Fruit fly (Drosophila melanogaster) ovary, adult (tissue): ENCODE results near the gene CG13449.

Experiments
- CG17801 ChIP-seq: fragments of 200-800 bp; optimal IDR thresholded peaks from 2 replicates; lab custom pipeline; 2019; ENCODE audit warnings: missing biosample characterization, mild to moderate bottlenecking, missing genetic modification characterization, moderate library complexity; ENCODE audit not compliant: partially characterized antibody

CG13449 gene

DNA sequence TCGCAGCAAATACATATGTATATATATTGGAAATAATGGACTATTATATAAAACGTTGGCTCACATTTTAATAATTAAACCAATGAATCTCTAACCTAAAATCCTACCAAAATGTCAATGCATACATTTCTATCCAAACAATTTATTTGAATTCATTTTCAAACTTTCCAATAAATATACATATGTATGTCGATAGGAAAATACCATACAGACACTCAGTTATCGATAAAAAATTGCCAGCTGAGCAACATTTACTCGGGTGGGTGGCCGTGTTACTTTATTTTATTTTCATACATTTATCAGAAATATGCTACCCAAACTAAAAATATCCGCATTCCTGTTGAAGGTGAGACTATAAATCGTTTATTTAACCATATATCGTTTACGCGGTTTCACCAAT is 36.3 kb downstream of the CG13449 start, which contains the start of gene Ufsp2:
TSS of gene Ufsp2 (plus strand) at position 214 of the 400 bp plus-strand sequence.
- no peak for TF ChIP-seq CG17801 (GFP tag; lab: Kevin White, UChicago)

DNA sequence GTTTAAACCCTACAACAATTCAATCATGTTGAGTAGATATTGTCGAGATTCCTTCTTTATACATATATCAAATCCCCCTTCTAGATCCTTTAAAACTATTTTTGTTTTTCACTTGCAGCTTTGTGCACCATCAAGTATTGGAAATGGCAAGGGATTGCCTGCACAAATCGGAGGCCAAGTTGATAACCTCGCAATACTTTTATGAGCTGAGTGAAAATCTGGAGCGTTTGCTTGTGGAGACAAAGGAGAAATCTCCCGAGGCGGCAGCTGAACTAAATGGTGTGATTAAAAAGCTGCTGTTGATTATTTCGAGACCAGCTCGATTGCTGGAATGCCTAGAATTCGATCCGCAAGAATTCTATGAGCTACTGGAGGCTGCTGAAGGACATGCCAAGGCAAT is 42.1 kb downstream of the CG13449 start:
- no peak for TF ChIP-seq CG17801 (GFP tag; lab: Kevin White, UChicago)

DNA sequence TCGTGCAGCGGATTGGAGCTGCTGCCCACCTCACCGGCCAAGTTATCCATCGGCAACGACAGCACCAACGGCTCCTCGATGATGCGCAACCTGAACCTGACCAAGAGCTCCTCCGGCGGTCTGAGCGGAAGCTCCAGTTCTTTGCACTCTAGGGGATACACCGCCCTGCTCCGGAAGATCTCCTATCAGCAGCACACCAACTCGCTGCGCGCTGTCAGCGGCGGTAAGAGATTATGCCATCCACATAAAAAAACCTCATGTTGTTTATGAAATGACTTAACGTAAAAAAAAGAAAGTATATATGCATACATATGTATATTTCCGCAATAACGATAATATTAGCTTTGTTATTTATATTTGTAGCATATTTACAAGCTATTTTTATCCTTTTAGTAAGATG is 43.9 kb downstream of the CG13449 start:
- no peak for TF ChIP-seq CG17801 (GFP tag; lab: Kevin White, UChicago)

DNA sequence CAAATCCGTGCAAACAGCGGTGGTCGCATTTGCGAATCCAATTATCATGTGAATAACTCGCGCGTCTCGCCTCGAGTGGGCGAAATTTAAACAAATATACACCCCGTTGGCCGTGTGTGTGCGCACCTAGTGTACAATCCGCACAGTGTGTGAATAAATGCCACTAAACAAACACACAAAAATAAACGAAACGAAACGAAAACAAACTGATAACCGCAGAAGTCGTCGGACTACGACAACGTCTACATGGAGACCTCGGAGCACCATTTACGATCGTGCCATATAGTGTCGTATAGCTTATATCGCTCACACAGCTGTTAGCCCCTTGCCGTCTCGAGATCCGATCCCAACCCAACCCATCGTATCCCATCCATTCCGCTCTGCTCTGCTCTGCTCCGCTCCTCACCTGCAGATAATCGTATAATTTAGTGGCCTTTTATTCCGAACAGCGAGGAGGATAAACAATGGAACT is 46.1 kb downstream of the CG13449 start:
- peak; percentile 54 for TF ChIP-seq CG17801 (GFP tag; lab: Kevin White, UChicago)

DNA sequence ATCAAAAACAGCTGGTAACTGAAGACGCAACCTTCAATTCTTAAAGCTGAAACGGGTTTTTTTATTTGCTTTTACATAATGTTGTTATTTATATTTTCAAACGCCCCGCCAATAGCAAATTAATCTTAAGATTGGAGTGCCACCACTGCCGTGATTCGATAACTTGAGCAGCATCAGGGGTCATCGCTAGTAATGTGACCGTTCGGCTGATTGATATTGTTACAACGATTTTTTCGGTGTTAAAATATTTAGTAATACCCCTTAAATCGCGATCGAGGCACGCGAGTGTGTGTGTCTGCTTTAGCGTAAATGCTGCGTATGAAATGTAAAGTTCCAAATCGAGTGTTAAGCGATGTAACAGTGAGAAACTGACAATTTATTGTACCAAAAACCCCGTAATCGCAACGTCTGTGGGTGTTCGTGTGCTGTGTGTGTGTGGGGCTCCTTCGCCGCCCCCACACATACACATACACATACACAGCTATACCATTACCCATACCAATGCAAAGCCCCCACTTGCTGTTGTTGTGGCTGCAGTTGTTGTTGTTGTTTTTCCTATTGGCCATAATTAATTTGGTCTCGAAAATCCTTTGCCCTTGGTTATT is 46.7 kb downstream of the CG13449 start, which contains the start of gene dop:
TSS of gene dop (plus strand) at position 185 of the 605 bp plus-strand sequence.
- TF ChIP-seq CG17801 (GFP tag; lab: Kevin White, UChicago), result no peak

DNA sequence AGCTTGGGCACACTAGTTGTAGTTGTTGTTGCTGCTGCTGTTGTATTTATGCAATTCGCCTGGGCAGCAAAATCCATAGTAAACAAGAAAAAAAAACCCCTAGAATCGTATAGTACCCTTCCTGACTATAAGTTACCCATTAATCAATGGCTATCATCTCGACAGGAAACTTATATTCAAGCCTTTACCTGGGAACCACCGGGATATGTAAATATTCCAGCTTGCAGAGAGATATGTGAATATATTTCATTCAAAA is 48.8 kb downstream of the CG13449 start:
- TF ChIP-seq CG17801 (GFP tag; lab: Kevin White, UChicago), result no peak

DNA sequence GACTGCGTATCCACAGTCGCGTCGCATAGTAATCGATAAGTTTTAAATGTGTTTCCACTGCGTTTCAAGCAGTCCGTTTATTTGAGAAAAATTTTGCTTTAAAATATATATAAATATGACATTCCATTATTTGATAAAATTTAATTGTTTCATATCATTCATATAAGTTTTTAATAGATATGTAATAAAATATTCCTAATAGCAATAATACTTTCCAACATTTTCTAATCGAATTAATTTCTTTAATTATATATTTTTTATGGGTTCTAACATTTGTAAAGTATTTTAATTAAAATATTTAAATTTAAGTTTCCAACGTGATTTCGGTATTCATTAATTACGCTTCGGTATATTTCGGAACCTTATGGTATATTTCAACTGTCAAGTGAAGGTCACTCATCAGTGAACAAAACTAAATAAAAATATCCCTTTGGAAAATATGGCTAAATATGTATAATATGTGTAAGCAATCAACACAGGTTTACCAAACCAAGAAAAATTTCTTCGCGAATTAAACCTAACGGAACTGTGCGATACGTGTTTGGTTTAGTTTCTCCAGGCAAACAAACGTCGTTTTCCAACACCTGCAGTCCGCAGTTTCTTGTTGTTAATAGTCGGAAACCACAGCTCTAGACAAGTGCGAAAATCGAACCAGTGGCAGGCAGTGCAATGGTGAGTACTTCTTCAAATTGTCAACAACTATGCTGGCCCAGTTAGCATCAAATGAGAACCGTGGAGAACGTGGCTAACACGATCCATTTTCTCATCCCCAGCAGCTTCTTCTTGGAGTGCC is 49.4 kb downstream of the CG13449 start, which contains the start of the genes CG7739 and SCCRO:
TSS of gene CG7739 (minus strand) at position 8 of the 793 bp plus-strand sequence.
TSS of gene SCCRO (plus strand) at position 370 of the 793 bp plus-strand sequence.
- peak; percentile 39 for TF ChIP-seq CG17801 (GFP tag; lab: Kevin White, UChicago)

DNA sequence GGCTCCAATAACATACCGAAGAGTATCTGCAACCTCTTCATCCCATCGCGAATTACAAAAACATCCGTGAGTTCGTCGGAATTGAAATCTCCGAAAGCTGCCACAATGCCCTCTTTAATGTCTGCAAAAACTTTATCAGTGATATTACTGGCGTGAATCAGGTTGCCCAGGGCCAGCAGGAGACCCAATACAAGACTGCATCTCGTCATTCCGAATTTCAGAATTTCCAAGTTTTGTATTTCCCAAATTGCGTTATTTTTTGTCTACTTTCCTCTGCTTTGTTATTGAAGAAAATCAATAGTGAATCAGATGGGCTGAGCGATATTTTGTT is 49.9 kb downstream of the CG13449 start:
- TF ChIP-seq CG17801 (GFP tag; lab: Kevin White, UChicago), result no peak
